Worm (Caenorhabditis elegans) whole organism, midembryonic: ENCODE measurements around the gene rps-8.

Experiments
- flt-1 ChIP-seq: fragments of 200-800 bp; sonication (Bioruptor generic); IDR thresholded peaks from 2 replicates; pipeline ENCODE4 v1.3.6; 2022; ENCODE audit warnings: missing genetic modification characterization, missing compliant biosample characterization
- ref-1 ChIP-seq: fragments of 200-800 bp; sonication (Bioruptor generic); conservative IDR thresholded peaks from 2 replicates; pipeline ENCODE4 v1.3.6; 2022; ENCODE audit warnings: missing genetic modification reagents, missing genetic modification characterization, missing compliant biosample characterization
- ztf-29 ChIP-seq: fragments of 200-800 bp; sonication (Bioruptor generic); IDR thresholded peaks from 2 replicates; pipeline ENCODE4 v1.3.6; 2022; ENCODE audit warnings: missing genetic modification reagents, missing genetic modification characterization, missing compliant biosample characterization

DNA sequence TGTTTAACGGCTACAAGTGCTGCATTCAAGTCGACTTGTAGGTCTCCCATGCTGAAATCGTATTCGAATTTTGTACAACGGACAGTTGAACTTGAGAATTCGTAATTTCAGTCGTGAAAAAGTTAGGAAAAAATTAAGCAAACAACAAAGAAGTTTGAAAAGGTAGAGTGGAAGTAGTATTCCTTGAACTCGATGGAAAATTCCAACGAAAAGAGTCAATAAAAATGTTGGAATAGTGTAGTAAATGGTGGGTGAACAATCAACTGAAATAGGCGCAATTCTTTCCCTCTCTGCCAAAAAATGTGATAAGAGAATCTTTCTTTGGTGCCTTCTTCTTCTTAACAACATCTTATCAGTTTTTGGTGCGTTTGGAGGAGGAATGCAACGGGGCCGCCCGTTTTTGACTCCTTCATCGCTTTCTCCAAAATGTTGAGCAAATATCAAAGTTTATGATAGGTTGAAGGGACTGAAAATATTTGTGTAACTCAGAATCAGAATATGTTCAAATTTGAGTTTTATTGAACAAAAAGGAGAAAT is 13.0 kb upstream of the rps-8 start, which contains the start of gene ifo-1:
- no peak for TF ChIP-seq ztf-29 (GFP tag; lab: Robert Waterston, UW)
- TF ChIP-seq flt-1 (GFP tag; lab: Robert Waterston, UW): no peak
- no peak for TF ChIP-seq ref-1 (GFP tag; lab: Robert Waterston, UW)
